Worm (Caenorhabditis elegans) whole organism, L2 larva: ENCODE data around the gene cdc-50.B.

Source experiments
- F13H6.1 ChIP-seq: sonication (generic microtip); optimal IDR thresholded peaks from 2 replicates; lab custom pipeline; 2016; ENCODE audit warnings: missing genetic modification characterization, missing compliant biosample characterization
- ZK546.5 ChIP-seq: sonication (generic microtip); optimal IDR thresholded peaks from 2 replicates; lab custom pipeline; 2017; ENCODE audit warnings: missing biosample characterization, missing genetic modification characterization
- blmp-1 ChIP-seq: sonication (generic microtip); optimal IDR thresholded peaks from 2 replicates; lab custom pipeline; 2017; ENCODE audit warnings: missing genetic modification characterization, mild to moderate bottlenecking, missing compliant biosample characterization, antibody characterized with exemption, moderate library complexity; ENCODE audit not compliant: insufficient read depth
- elt-1 ChIP-seq: fragments of 150-350 bp; optimal IDR thresholded peaks from 2 replicates; lab custom pipeline; 2014; ENCODE audit warnings: missing biosample characterization, missing genetic modification characterization
- lin-39 ChIP-seq: fragments of 150-350 bp; optimal IDR thresholded peaks from 2 replicates; lab custom pipeline; 2014; ENCODE audit warnings: missing biosample characterization, missing genetic modification reagents, missing genetic modification characterization
- nhr-11 ChIP-seq: fragments of 150-350 bp; optimal IDR thresholded peaks from 2 replicates; lab custom pipeline; 2014; ENCODE audit warnings: missing biosample characterization, missing genetic modification characterization
- nhr-21 ChIP-seq: fragments of 150-350 bp; optimal IDR thresholded peaks from 2 replicates; lab custom pipeline; 2014; ENCODE audit warnings: missing biosample characterization, missing genetic modification characterization
- nhr-25 ChIP-seq: fragments of 150-350 bp; sonication (generic microtip); optimal IDR thresholded peaks from 3 replicates; lab custom pipeline; 2014; ENCODE audit warnings: missing biosample characterization, missing genetic modification characterization
- nhr-6 ChIP-seq: fragments of 150-350 bp; optimal IDR thresholded peaks from 2 replicates; lab custom pipeline; 2014; ENCODE audit warnings: missing biosample characterization, missing genetic modification characterization
- peb-1 ChIP-seq: fragments of 150-350 bp; optimal IDR thresholded peaks from 2 replicates; lab custom pipeline; 2014; ENCODE audit warnings: missing biosample characterization, missing genetic modification characterization
- snpc-4 ChIP-seq: fragments of 150-350 bp; optimal IDR thresholded peaks from 2 replicates; lab custom pipeline; 2014; ENCODE audit warnings: missing biosample characterization, missing genetic modification characterization
- zag-1 ChIP-seq: fragments of 150-350 bp; optimal IDR thresholded peaks from 2 replicates; lab custom pipeline; 2014; ENCODE audit warnings: missing biosample characterization, missing genetic modification characterization

ce11 chrIV:8758620-8759019, 6.0 kb upstream of the cdc-50.B start:
- TF ChIP-seq F13H6.1 (tag; lab: Kevin White, UChicago) (no peak), snpc-4 (tag; lab: Kevin White, UChicago) (no peak), nhr-6 (tag; lab: Kevin White, UChicago) (no peak), nhr-25 (tag; lab: Kevin White, UChicago) (no peak), nhr-21 (tag; lab: Kevin White, UChicago) (no peak), blmp-1 (tag; lab: Kevin White, UChicago) (no peak), nhr-11 (no peak), peb-1 (tag; lab: Kevin White, UChicago) (no peak), elt-1 (no peak), ZK546.5 (tag; lab: Kevin White, UChicago) (no peak), lin-39 (tag; lab: Kevin White, UChicago) (no peak), zag-1 (tag; lab: Kevin White, UChicago) (peak; percentile 50)
